Worm (Caenorhabditis elegans) whole organism, L1 larva: ENCODE data around the gene sdc-1.
"Not testable (repeated sequence)": the region's sequence is repeated elsewhere in the genome, so short reads cannot be mapped to it uniquely, and the experiment has no call there.

ENCODE experiments used
- C34B4.2 ChIP-seq: sonication (generic microtip); optimal IDR thresholded peaks from 2 replicates; lab custom pipeline; 2017; ENCODE audit warnings: mild to moderate bottlenecking, missing genetic modification characterization, missing compliant biosample characterization
- F16B12.6 ChIP-seq: fragments of 150-350 bp; optimal IDR thresholded peaks from 2 replicates; lab custom pipeline; 2014; ENCODE audit warnings: missing biosample characterization, missing genetic modification characterization
- aha-1 ChIP-seq: fragments of 150-350 bp; optimal IDR thresholded peaks from 2 replicates; lab custom pipeline; 2014; ENCODE audit warnings: missing biosample characterization, missing genetic modification characterization
- alr-1 ChIP-seq: fragments of 200-800 bp; sonication (Bioruptor generic); optimal IDR thresholded peaks from 2 replicates; lab custom pipeline; 2018; ENCODE audit warnings: borderline replicate concordance, mild to moderate bottlenecking, missing genetic modification characterization, missing compliant biosample characterization
- ceh-8 ChIP-seq: fragments of 200-800 bp; sonication (Bioruptor generic); optimal IDR thresholded peaks from 2 replicates; lab custom pipeline; 2018; ENCODE audit warnings: mild to moderate bottlenecking, missing genetic modification characterization, moderate library complexity, missing compliant biosample characterization
- ceh-88 ChIP-seq: fragments of 200-800 bp; sonication (Bioruptor generic); IDR thresholded peaks from 2 replicates; pipeline ENCODE4 v1.3.6; 2022; ENCODE audit warnings: missing genetic modification characterization, missing compliant biosample characterization
- dpl-1 ChIP-seq, 3 experiments: fragments of 150-350 bp in 2 of 3; sonication (generic microtip) in 1 of 3; optimal IDR thresholded peaks; 2 replicates each; lab custom pipeline; 2014 to 2017; ENCODE audit warnings: missing biosample characterization in 3 of 3, missing genetic modification characterization in 3 of 3, missing genetic modification reagents in 3 of 3
- efl-1 ChIP-seq, 4 experiments: fragments of 150-350 bp; optimal IDR thresholded peaks in 3 of 4; peaks in 1 of 4; 1 replicate in 1 of 4; 2 replicates in 3 of 4; lab custom pipeline; 2014; ENCODE audit warnings: missing biosample characterization in 2 of 4, missing genetic modification characterization in 2 of 4, missing genetic modification reagents in 2 of 4
- ets-5 ChIP-seq: fragments of 200-800 bp; sonication (Bioruptor generic); IDR thresholded peaks from 2 replicates; pipeline ENCODE4 v1.3.6; 2022; ENCODE audit warnings: missing genetic modification characterization, missing compliant biosample characterization
- fkh-10 ChIP-seq: sonication (generic microtip); optimal IDR thresholded peaks from 2 replicates; lab custom pipeline; 2017; ENCODE audit warnings: missing biosample characterization, missing genetic modification reagents, missing genetic modification characterization
- fkh-4 ChIP-seq: sonication (generic microtip); optimal IDR thresholded peaks from 2 replicates; lab custom pipeline; 2016; ENCODE audit warnings: missing compliant biosample characterization, missing genetic modification characterization, borderline replicate concordance
- fkh-8 ChIP-seq: sonication (generic microtip); optimal IDR thresholded peaks from 2 replicates; lab custom pipeline; 2016; ENCODE audit warnings: mild to moderate bottlenecking, missing genetic modification characterization, missing compliant biosample characterization
- hpl-2 ChIP-seq: fragments of 150-350 bp; optimal IDR thresholded peaks from 2 replicates; lab custom pipeline; 2014; ENCODE audit warnings: missing biosample characterization, missing genetic modification reagents, missing genetic modification characterization
- irx-1 ChIP-seq: sonication (generic microtip); optimal IDR thresholded peaks from 2 replicates; lab custom pipeline; 2016; ENCODE audit warnings: missing genetic modification characterization, missing compliant biosample characterization
- jun-1 ChIP-seq: fragments of 150-350 bp; optimal IDR thresholded peaks from 2 replicates; lab custom pipeline; 2014; ENCODE audit warnings: missing biosample characterization, missing genetic modification reagents, missing genetic modification characterization
- lin-13 ChIP-seq: fragments of 150-350 bp; optimal IDR thresholded peaks from 2 replicates; lab custom pipeline; 2014; ENCODE audit warnings: missing biosample characterization, missing genetic modification reagents, missing genetic modification characterization
- lin-14 ChIP-seq: fragments of 200-800 bp; sonication (Bioruptor generic); optimal IDR thresholded peaks from 2 replicates; lab custom pipeline; 2018; ENCODE audit warnings: mild to moderate bottlenecking, missing genetic modification characterization, moderate library complexity, missing compliant biosample characterization
- lin-15B ChIP-seq: fragments of 150-350 bp; sonication (generic microtip); optimal IDR thresholded peaks from 3 replicates; lab custom pipeline; 2014; ENCODE audit warnings: missing biosample characterization, missing genetic modification characterization
- lin-35 ChIP-seq, 2 experiments: fragments of 150-350 bp; optimal IDR thresholded peaks; 2 replicates each; lab custom pipeline; 2014; ENCODE audit warnings: missing biosample characterization in 2 of 2, missing genetic modification characterization in 2 of 2, missing genetic modification reagents in 2 of 2
- lin-39 ChIP-seq: fragments of 150-350 bp; optimal IDR thresholded peaks from 2 replicates; lab custom pipeline; 2014; ENCODE audit warnings: missing biosample characterization, missing genetic modification reagents, missing genetic modification characterization
- lsy-2 ChIP-seq, 2 experiments: fragments of 150-350 bp; optimal IDR thresholded peaks; 2 replicates each; lab custom pipeline; 2014; ENCODE audit warnings: missing biosample characterization in 2 of 2, missing genetic modification characterization in 2 of 2
- mef-2 ChIP-seq: fragments of 150-350 bp; optimal IDR thresholded peaks from 2 replicates; lab custom pipeline; 2014; ENCODE audit warnings: missing biosample characterization, missing genetic modification characterization
- nhr-12 ChIP-seq: sonication (generic microtip); optimal IDR thresholded peaks from 2 replicates; lab custom pipeline; 2017; ENCODE audit warnings: missing biosample characterization, missing genetic modification characterization
- nhr-19 ChIP-seq: fragments of 200-800 bp; sonication (Bioruptor generic); conservative IDR thresholded peaks from 2 replicates; pipeline ENCODE4 v1.3.6; 2022; ENCODE audit warnings: missing genetic modification characterization, missing compliant biosample characterization
- nhr-20 ChIP-seq: sonication (generic microtip); optimal IDR thresholded peaks from 2 replicates; lab custom pipeline; 2016; ENCODE audit warnings: mild to moderate bottlenecking, missing genetic modification characterization, missing compliant biosample characterization
- nhr-237 ChIP-seq: fragments of 150-350 bp; optimal IDR thresholded peaks from 2 replicates; lab custom pipeline; 2014; ENCODE audit warnings: missing biosample characterization, missing genetic modification characterization
- nhr-47 ChIP-seq: sonication (generic microtip); optimal IDR thresholded peaks from 2 replicates; lab custom pipeline; 2016; ENCODE audit warnings: mild to moderate bottlenecking, missing genetic modification characterization, moderate library complexity, missing compliant biosample characterization
- nhr-76 ChIP-seq: sonication (generic microtip); optimal IDR thresholded peaks from 2 replicates; lab custom pipeline; 2017; ENCODE audit warnings: missing biosample characterization, missing genetic modification characterization
- nhr-77 ChIP-seq: fragments of 150-350 bp; optimal IDR thresholded peaks from 2 replicates; lab custom pipeline; 2014; ENCODE audit warnings: missing biosample characterization, missing genetic modification characterization
- nhr-85 ChIP-seq: sonication (generic microtip); peaks from one replicate; lab custom pipeline; 2016; ENCODE audit warnings: missing genetic modification characterization, inconsistent platforms, missing compliant biosample characterization
- nhr-90 ChIP-seq: sonication (generic microtip); optimal IDR thresholded peaks from 2 replicates; lab custom pipeline; 2016; ENCODE audit warnings: mild to moderate bottlenecking, missing genetic modification characterization, missing compliant biosample characterization; ENCODE audit not compliant: poor library complexity
- pag-3 ChIP-seq: sonication (generic microtip); optimal IDR thresholded peaks from 2 replicates; lab custom pipeline; 2017; ENCODE audit warnings: missing genetic modification characterization, mild to moderate bottlenecking, missing compliant biosample characterization, antibody characterized with exemption, borderline replicate concordance; ENCODE audit not compliant: insufficient read depth
- pax-3 ChIP-seq: fragments of 200-800 bp; sonication (Bioruptor generic); optimal IDR thresholded peaks from 2 replicates; lab custom pipeline; 2018; ENCODE audit warnings: mild to moderate bottlenecking, missing genetic modification characterization, moderate library complexity, missing compliant biosample characterization
- skn-1 ChIP-seq: fragments of 150-350 bp; optimal IDR thresholded peaks from 2 replicates; lab custom pipeline; 2014; ENCODE audit warnings: missing biosample characterization, missing genetic modification characterization
- snu-23 ChIP-seq: sonication (generic microtip); optimal IDR thresholded peaks from 2 replicates; lab custom pipeline; 2016; ENCODE audit warnings: missing genetic modification characterization, missing compliant biosample characterization
- sptf-1 ChIP-seq: fragments of 150-350 bp; optimal IDR thresholded peaks from 2 replicates; lab custom pipeline; 2014; ENCODE audit warnings: missing biosample characterization, missing genetic modification characterization
- sup-37 ChIP-seq: fragments of 200-800 bp; sonication (Bioruptor generic); optimal IDR thresholded peaks from 2 replicates; lab custom pipeline; 2018; ENCODE audit warnings: mild to moderate bottlenecking, missing genetic modification characterization, missing compliant biosample characterization
- tbx-2 ChIP-seq: sonication (generic microtip); optimal IDR thresholded peaks from 2 replicates; lab custom pipeline; 2016; ENCODE audit warnings: missing genetic modification characterization, missing compliant biosample characterization
- unc-98 ChIP-seq: fragments of 200-800 bp; sonication (Bioruptor generic); IDR thresholded peaks from 2 replicates; pipeline ENCODE4 v1.3.6; 2022; ENCODE audit warnings: missing genetic modification characterization, missing compliant biosample characterization

sdc-1 gene

DNA sequence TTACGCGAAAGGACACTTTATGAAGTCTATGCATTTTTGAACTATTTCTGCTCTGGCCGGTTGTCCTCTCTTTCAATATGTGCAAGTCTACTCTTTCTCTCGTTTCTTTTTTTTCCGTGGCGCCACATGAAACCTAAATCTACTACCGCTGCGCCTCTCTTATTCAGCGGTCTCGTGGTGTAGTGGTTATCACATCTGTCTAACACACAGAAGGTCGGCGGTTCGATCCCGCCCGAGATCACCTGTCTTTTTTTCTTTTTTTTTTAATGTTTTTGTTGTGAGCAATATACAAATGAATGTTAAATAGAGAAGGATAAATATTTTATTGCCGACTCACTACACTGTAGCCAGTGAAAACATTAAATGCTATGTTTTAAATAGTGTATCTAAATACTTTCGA, 22.6 kb downstream of the sdc-1 start (continued):
- no peak for TF ChIP-seq lin-39 (tag; lab: Kevin White, UChicago)
- TF ChIP-seq lin-14 (GFP tag; lab: Kevin White, UChicago) = peak; percentile 70
- TF ChIP-seq pag-3 (tag; lab: Kevin White, UChicago) = no peak
- no peak for TF ChIP-seq lin-15B (tag; lab: Kevin White, UChicago)
- no peak for TF ChIP-seq nhr-76 (tag; lab: Kevin White, UChicago)
- peak; percentile 75 for TF ChIP-seq nhr-20 (tag; lab: Kevin White, UChicago)
- TF ChIP-seq lin-35 (GFP tag; optimal IDR thresholded peaks at IDR 0.05; lab: Kevin White, UChicago) = peak in 1 of 2 experiments; percentile 56
- TF ChIP-seq ets-5 (GFP tag; lab: Robert Waterston, UW) = no peak
- no peak for TF ChIP-seq pax-3
- no peak for TF ChIP-seq alr-1 (tag; lab: Kevin White, UChicago)
- TF ChIP-seq skn-1 (tag; lab: Kevin White, UChicago) = peak; percentile 27
- TF ChIP-seq fkh-4 (tag; lab: Kevin White, UChicago) = no peak
- no peak for TF ChIP-seq mef-2 (tag; lab: Kevin White, UChicago)
- peak; percentile 12 for TF ChIP-seq fkh-8
- TF ChIP-seq F16B12.6 = peak; percentile 20
- peak; percentile 59 for TF ChIP-seq nhr-90
- TF ChIP-seq nhr-19 (GFP tag; lab: Robert Waterston, UW) = peak; percentile 69
- peak; percentile 67 for TF ChIP-seq nhr-77 (tag; lab: Kevin White, UChicago)
- peak; percentile 65 for TF ChIP-seq irx-1 (tag; lab: Kevin White, UChicago)
- no peak for TF ChIP-seq nhr-12 (tag; lab: Kevin White, UChicago)
- TF ChIP-seq nhr-47 = peak; percentile 83
- TF ChIP-seq lsy-2 (tag; optimal IDR thresholded peaks at IDR 0.05; lab: Kevin White, UChicago) = peak; percentile 49 to 53
- peak; percentile 35 for TF ChIP-seq jun-1 (tag; lab: Kevin White, UChicago)
- TF ChIP-seq lin-13 (GFP tag; lab: Kevin White, UChicago) = peak; percentile 31
- no peak for TF ChIP-seq sup-37
- no peak for TF ChIP-seq nhr-237 (tag; lab: Kevin White, UChicago)
- no peak for TF ChIP-seq unc-98 (GFP tag; lab: Robert Waterston, UW)
- no peak for TF ChIP-seq aha-1 (tag; lab: Kevin White, UChicago)
- TF ChIP-seq ceh-8 (GFP tag; lab: Kevin White, UChicago) = no peak
- TF ChIP-seq sptf-1 (tag; lab: Kevin White, UChicago) = no peak
- TF ChIP-seq dpl-1 (GFP tag; optimal IDR thresholded peaks at IDR 0.05; lab: Kevin White, UChicago) = peak in 1 of 3 experiments; percentile 6
- peak; percentile 43 for TF ChIP-seq tbx-2 (tag; lab: Kevin White, UChicago)
- TF ChIP-seq ceh-88 (GFP tag; lab: Robert Waterston, UW) = no peak; the same call in 1 of the 2 replicates
- TF ChIP-seq C34B4.2 = no peak
- no peak for TF ChIP-seq hpl-2
- TF ChIP-seq, all 84 proteins: peak for 36

DNA sequence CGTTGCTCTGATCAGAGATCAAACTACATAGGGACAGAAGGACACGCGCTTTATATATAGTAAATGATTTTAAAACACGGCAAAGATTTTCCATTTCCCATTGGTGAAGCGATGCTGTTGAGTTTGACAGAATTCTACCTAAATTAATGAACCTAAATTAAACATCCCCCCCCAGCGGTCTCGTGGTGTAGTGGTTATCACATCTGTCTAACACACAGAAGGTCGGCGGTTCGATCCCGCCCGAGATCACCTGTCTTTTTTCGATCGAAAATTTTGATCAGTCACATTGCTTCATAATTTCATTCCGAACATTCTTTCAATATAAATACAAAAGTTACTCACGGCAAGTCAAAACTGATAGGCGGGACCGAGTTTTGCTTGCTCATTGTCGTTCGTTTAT, 23.7 kb downstream of the sdc-1 start:
- not testable (repeated sequence) for TF ChIP-seq efl-1 (optimal IDR thresholded peaks at IDR 0.05; lab: Kevin White, UChicago)
- peak in 1 of 2 experiments; percentile 69 for TF ChIP-seq efl-1 (GFP tag; optimal IDR thresholded peaks at IDR 0.05 in 1 of 2; lab: Kevin White, UChicago)
- peak; percentile 58 for TF ChIP-seq nhr-85 (tag; lab: Kevin White, UChicago)
- peak; percentile 5 for TF ChIP-seq snu-23 (GFP tag; lab: Kevin White, UChicago)
- TF ChIP-seq, all 84 proteins: peak for 3; not testable (repeated sequence) for 81

DNA sequence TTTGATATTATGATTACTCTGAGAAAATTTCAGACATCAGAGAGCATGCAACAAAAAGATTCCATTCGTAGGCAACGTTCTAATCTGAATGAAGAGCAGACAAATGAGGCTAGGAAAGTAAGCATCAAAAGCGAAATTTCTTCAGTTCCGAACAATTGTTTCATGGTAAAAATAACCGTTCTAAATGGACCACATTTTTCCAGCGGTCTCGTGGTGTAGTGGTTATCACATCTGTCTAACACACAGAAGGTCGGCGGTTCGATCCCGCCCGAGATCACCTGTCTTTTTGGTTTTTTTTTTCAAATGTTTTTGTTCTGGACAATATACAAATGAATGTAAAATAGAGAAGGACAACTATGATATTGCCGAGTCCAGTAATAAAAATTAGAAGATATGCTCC, 24.3 kb downstream of the sdc-1 start, which contains the start of gene twk-21:
twk-21 (plus strand) TSS at position 34 of the 400 bp plus-strand sequence.
- TF ChIP-seq C34B4.2 (no peak), efl-1 (optimal IDR thresholded peaks at IDR 0.05; lab: Kevin White, UChicago) (no peak), efl-1 (GFP tag; optimal IDR thresholded peaks at IDR 0.05 in 1 of 2; lab: Kevin White, UChicago) (peak in 1 of 2 experiments; percentile 70), ceh-8 (GFP tag; lab: Kevin White, UChicago) (no peak), fkh-10 (GFP tag; lab: Kevin White, UChicago) (no peak)
